Worm (Caenorhabditis elegans): ENCODE results near the gene apl-1.

ce11 chrX:5067796-5068195 lies 48.9 kb downstream of the apl-1 start, which contains the start of gene clc-7:
- TF ChIP-seq ama-1 (optimal IDR thresholded peaks at IDR 0.05) = no peak
- no peak for TF ChIP-seq ceh-30 (tag; optimal IDR thresholded peaks at IDR 0.05)
- no peak for TF ChIP-seq unc-42 (tag; optimal IDR thresholded peaks at IDR 0.05)
- no peak for TF ChIP-seq dve-1 (tag; optimal IDR thresholded peaks at IDR 0.05)
- no peak for TF ChIP-seq che-1 (tag; optimal IDR thresholded peaks at IDR 0.05)

Measured in whole organism, late embryonic.